Worm (Caenorhabditis elegans) whole organism, L1 larva: Measurements from ENCODE around the gene Y38H8A.7.

Source experiments
- ama-1 ChIP-seq: fragments of 150-350 bp; optimal IDR thresholded peaks from 2 replicates; lab custom pipeline; 2014
- dpl-1 ChIP-seq, 3 experiments: fragments of 150-350 bp in 2 of 3; sonication (generic microtip) in 1 of 3; optimal IDR thresholded peaks; 2 replicates each; lab custom pipeline; 2014 to 2017; ENCODE audit warnings: missing biosample characterization in 3 of 3, missing genetic modification characterization in 3 of 3, missing genetic modification reagents in 3 of 3
- fkh-10 ChIP-seq: sonication (generic microtip); optimal IDR thresholded peaks from 2 replicates; lab custom pipeline; 2017; ENCODE audit warnings: missing biosample characterization, missing genetic modification reagents, missing genetic modification characterization
- mep-1 ChIP-seq: fragments of 150-350 bp; optimal IDR thresholded peaks from 2 replicates; lab custom pipeline; 2014; ENCODE audit warnings: missing biosample characterization, missing genetic modification characterization
- nhr-19 ChIP-seq: fragments of 200-800 bp; sonication (Bioruptor generic); conservative IDR thresholded peaks from 2 replicates; pipeline ENCODE4 v1.3.6; 2022; ENCODE audit warnings: missing genetic modification characterization, missing compliant biosample characterization
- nhr-90 ChIP-seq: sonication (generic microtip); optimal IDR thresholded peaks from 2 replicates; lab custom pipeline; 2016; ENCODE audit warnings: mild to moderate bottlenecking, missing genetic modification characterization, missing compliant biosample characterization; ENCODE audit not compliant: poor library complexity
- pqm-1 ChIP-seq: sonication (generic microtip); optimal IDR thresholded peaks from 3 replicates; lab custom pipeline; 2017; ENCODE audit warnings: missing biosample characterization, missing genetic modification characterization
- rnt-1 ChIP-seq: sonication (generic microtip); optimal IDR thresholded peaks from 2 replicates; lab custom pipeline; 2016; ENCODE audit warnings: mild to moderate bottlenecking, missing genetic modification characterization, moderate library complexity, missing compliant biosample characterization
- skn-1 ChIP-seq: fragments of 150-350 bp; optimal IDR thresholded peaks from 2 replicates; lab custom pipeline; 2014; ENCODE audit warnings: missing biosample characterization, missing genetic modification characterization
- snpc-4 ChIP-seq: fragments of 150-350 bp; optimal IDR thresholded peaks from 2 replicates; lab custom pipeline; 2014; ENCODE audit warnings: missing biosample characterization, missing genetic modification characterization
- unc-62 ChIP-seq: fragments of 150-350 bp; optimal IDR thresholded peaks from 2 replicates; lab custom pipeline; 2014; ENCODE audit warnings: missing biosample characterization, missing genetic modification reagents, missing genetic modification characterization
- zip-4 ChIP-seq: fragments of 200-800 bp; sonication (Bioruptor generic); optimal IDR thresholded peaks from 2 replicates; lab custom pipeline; 2018; ENCODE audit warnings: mild to moderate bottlenecking, missing genetic modification characterization, moderate library complexity, missing compliant biosample characterization

- TF ChIP-seq unc-62 (GFP tag; lab: Kevin White, UChicago) (no peak), skn-1 (tag; lab: Kevin White, UChicago) (no peak), dpl-1 (GFP tag; optimal IDR thresholded peaks at IDR 0.05; lab: Kevin White, UChicago) (no peak), fkh-10 (GFP tag; lab: Kevin White, UChicago) (no peak), mep-1 (tag; lab: Kevin White, UChicago) (no peak), ama-1 (lab: Kevin White, UChicago) (no peak), nhr-19 (GFP tag; lab: Robert Waterston, UW) (no peak), zip-4 (no peak), pqm-1 (tag; lab: Kevin White, UChicago) (no peak), snpc-4 (no peak), nhr-90 (tag; lab: Kevin White, UChicago) (no peak), rnt-1 (tag; lab: Kevin White, UChicago) (no peak)
Observed at ce11 chrIV:13493719-13494118, 38.4 kb downstream of the Y38H8A.7 start.
